Worm (Caenorhabditis elegans) whole organism, late embryonic: ENCODE data around the gene F32D8.5.

Experiments
- F13H6.1 ChIP-seq: sonication (generic microtip); optimal IDR thresholded peaks from 2 replicates; lab custom pipeline; 2016; ENCODE audit warnings: missing genetic modification characterization, missing compliant biosample characterization
- ama-1 ChIP-seq: fragments of 150-350 bp; optimal IDR thresholded peaks from 2 replicates; lab custom pipeline; 2014
- fkh-10 ChIP-seq: fragments of 150-350 bp; optimal IDR thresholded peaks from 2 replicates; lab custom pipeline; 2014; ENCODE audit warnings: missing biosample characterization, missing genetic modification reagents, missing genetic modification characterization
- nfya-1 ChIP-seq: sonication (generic microtip); optimal IDR thresholded peaks from 2 replicates; lab custom pipeline; 2017; ENCODE audit warnings: missing genetic modification characterization, mild to moderate bottlenecking, missing compliant biosample characterization, antibody characterized with exemption, moderate library complexity

- TF ChIP-seq ama-1 (lab: Kevin White, UChicago) (no peak), nfya-1 (no peak), F13H6.1 (tag; lab: Kevin White, UChicago) (no peak), fkh-10 (no peak)
Measured at ce11 chrV:10901125-10901524, 6.5 kb downstream of the F32D8.5 start, which contains the start of gene spp-16.
